Worm (Caenorhabditis elegans) whole organism, young adult: ENCODE measurements around the gene bbln-1.

ENCODE experiments used
- B0035.1 ChIP-seq: sonication (generic microtip); optimal IDR thresholded peaks from 2 replicates; lab custom pipeline; 2016; ENCODE audit warnings: missing genetic modification characterization, mild to moderate bottlenecking, missing compliant biosample characterization, missing genotype, missing genetic modification reagents
- B0261.1 ChIP-seq: sonication (generic microtip); optimal IDR thresholded peaks from 2 replicates; lab custom pipeline; 2016; ENCODE audit warnings: mild to moderate bottlenecking, missing genetic modification characterization, moderate library complexity, missing compliant biosample characterization
- C17E4.6 ChIP-seq: fragments of 200-800 bp; sonication (Bioruptor generic); IDR thresholded peaks from 2 replicates; pipeline ENCODE4 v1.3.6; 2022; ENCODE audit warnings: missing genetic modification reagents, missing genetic modification characterization, missing compliant biosample characterization
- F10E7.11 ChIP-seq: sonication (generic microtip); optimal IDR thresholded peaks from 2 replicates; lab custom pipeline; 2017; ENCODE audit warnings: mild to moderate bottlenecking, missing genetic modification characterization, moderate library complexity, missing compliant biosample characterization
- F22D6.2 ChIP-seq: sonication (generic microtip); optimal IDR thresholded peaks from 2 replicates; lab custom pipeline; 2016; ENCODE audit warnings: mild to moderate bottlenecking, missing genetic modification characterization, missing compliant biosample characterization
- K12H6.12 ChIP-seq: fragments of 200-800 bp; sonication (Bioruptor generic); optimal IDR thresholded peaks from 2 replicates; lab custom pipeline; 2018; ENCODE audit warnings: mild to moderate bottlenecking, missing genetic modification characterization, missing compliant biosample characterization
- T07F8.4 ChIP-seq: sonication (generic microtip); optimal IDR thresholded peaks from 2 replicates; lab custom pipeline; 2016; ENCODE audit warnings: mild to moderate bottlenecking, missing genetic modification characterization, moderate library complexity, missing compliant biosample characterization
- Y53G8AR.9 ChIP-seq: fragments of 200-800 bp; sonication (Bioruptor generic); conservative IDR thresholded peaks from 2 replicates; pipeline ENCODE4 v1.3.6; 2022; ENCODE audit warnings: missing genetic modification reagents, missing genetic modification characterization, missing compliant biosample characterization
- Y67H2A.10 ChIP-seq: fragments of 200-800 bp; sonication (Bioruptor generic); conservative IDR thresholded peaks from 2 replicates; pipeline ENCODE4 v1.3.6; 2022; ENCODE audit warnings: missing genetic modification reagents, missing genetic modification characterization, missing compliant biosample characterization
- aptf-2 ChIP-seq: fragments of 200-800 bp; sonication (Bioruptor generic); conservative IDR thresholded peaks from 2 replicates; pipeline ENCODE4 v1.3.6; 2022; ENCODE audit warnings: missing genetic modification reagents, missing genetic modification characterization, missing compliant biosample characterization
- atf-7 ChIP-seq: sonication (generic microtip); optimal IDR thresholded peaks from 2 replicates; lab custom pipeline; 2017; ENCODE audit warnings: mild to moderate bottlenecking, missing genetic modification characterization, missing compliant biosample characterization
- athp-1 ChIP-seq: sonication (generic microtip); optimal IDR thresholded peaks from 2 replicates; lab custom pipeline; 2017; ENCODE audit warnings: mild to moderate bottlenecking, missing genetic modification characterization, missing compliant biosample characterization
- bed-2 ChIP-seq: fragments of 200-800 bp; sonication (Bioruptor generic); IDR thresholded peaks from 2 replicates; pipeline ENCODE4 v1.3.6; 2022; ENCODE audit warnings: missing genetic modification reagents, missing genetic modification characterization, missing compliant biosample characterization
- ccch-3 ChIP-seq: fragments of 200-800 bp; sonication (Bioruptor generic); optimal IDR thresholded peaks from 2 replicates; lab custom pipeline; 2018; ENCODE audit warnings: mild to moderate bottlenecking, missing genetic modification characterization, missing compliant biosample characterization
- cebp-1 ChIP-seq, 2 experiments: fragments of 200-800 bp in 1 of 2; sonication (Bioruptor generic) in 1 of 2; sonication (generic microtip) in 1 of 2; IDR thresholded peaks in 1 of 2; optimal IDR thresholded peaks in 1 of 2; 2 replicates each; pipeline versions ENCODE4 v1.3.6 to Lab custom; 2017 to 2022; ENCODE audit warnings: missing compliant biosample characterization in 2 of 2, missing genetic modification characterization in 2 of 2, mild to moderate bottlenecking in 1 of 2, missing genetic modification reagents in 1 of 2, moderate library complexity in 1 of 2
- ceh-40 ChIP-seq: fragments of 200-800 bp; sonication (Bioruptor generic); IDR thresholded peaks from 2 replicates; pipeline ENCODE4 v1.3.6; 2022; ENCODE audit warnings: missing genetic modification characterization, missing compliant biosample characterization
- dpff-1 ChIP-seq: sonication (generic microtip); optimal IDR thresholded peaks from 2 replicates; lab custom pipeline; 2017; ENCODE audit warnings: mild to moderate bottlenecking, missing genetic modification characterization, missing compliant biosample characterization
- dpl-1 ChIP-seq: fragments of 150-350 bp; optimal IDR thresholded peaks from 2 replicates; lab custom pipeline; 2014; ENCODE audit warnings: missing biosample characterization, missing genetic modification reagents, missing genetic modification characterization
- egl-18 ChIP-seq: fragments of 200-800 bp; sonication (Bioruptor generic); IDR thresholded peaks from 2 replicates; pipeline ENCODE4 v1.3.6; 2022; ENCODE audit warnings: missing genetic modification reagents, missing genetic modification characterization, missing compliant biosample characterization
- ekl-4 ChIP-seq: fragments of 200-800 bp; sonication (Bioruptor generic); IDR thresholded peaks from 2 replicates; pipeline ENCODE4 v1.3.6; 2022; ENCODE audit warnings: missing genetic modification reagents, missing genetic modification characterization, missing compliant biosample characterization
- lag-1 ChIP-seq: fragments of 200-800 bp; sonication (Bioruptor generic); IDR thresholded peaks from 2 replicates; pipeline ENCODE4 v1.3.6; 2022; ENCODE audit warnings: missing genetic modification reagents, missing genetic modification characterization, missing compliant biosample characterization
- let-526 ChIP-seq: fragments of 200-800 bp; sonication (Bioruptor generic); IDR thresholded peaks from 2 replicates; pipeline ENCODE4 v1.3.6; 2022; ENCODE audit warnings: missing genetic modification reagents, missing genetic modification characterization, missing compliant biosample characterization
- lin-40 ChIP-seq: sonication (generic microtip); optimal IDR thresholded peaks from 2 replicates; lab custom pipeline; 2016; ENCODE audit warnings: missing genetic modification characterization, mild to moderate bottlenecking, missing compliant biosample characterization, missing genotype, missing genetic modification reagents
- lin-54 ChIP-seq: fragments of 200-800 bp; sonication (Bioruptor generic); optimal IDR thresholded peaks from 2 replicates; lab custom pipeline; 2018; ENCODE audit warnings: mild to moderate bottlenecking, missing genetic modification characterization, missing compliant biosample characterization
- nfya-2 ChIP-seq: fragments of 200-800 bp; sonication (Bioruptor generic); IDR thresholded peaks from 2 replicates; pipeline ENCODE4 v1.3.6; 2022; ENCODE audit warnings: missing genetic modification reagents, missing genetic modification characterization, missing compliant biosample characterization
- nfyb-1 ChIP-seq: fragments of 200-800 bp; sonication (Bioruptor generic); IDR thresholded peaks from 2 replicates; pipeline ENCODE4 v1.3.6; 2022; ENCODE audit warnings: missing genetic modification reagents, missing genetic modification characterization, missing compliant biosample characterization
- nhr-120 ChIP-seq: fragments of 200-800 bp; sonication (Bioruptor generic); IDR thresholded peaks from 2 replicates; pipeline ENCODE4 v1.3.6; 2022; ENCODE audit warnings: missing genetic modification characterization, missing compliant biosample characterization
- nhr-80 ChIP-seq: sonication (generic microtip); optimal IDR thresholded peaks from 2 replicates; lab custom pipeline; 2016; ENCODE audit warnings: missing genetic modification characterization, missing compliant biosample characterization
- pha-4 ChIP-seq: fragments of 150-350 bp; sonication (generic microtip); optimal IDR thresholded peaks from 2 replicates; lab custom pipeline; 2014; ENCODE audit warnings: missing biosample characterization, missing genetic modification reagents, missing genetic modification characterization
- rcor-1 ChIP-seq: fragments of 200-800 bp; sonication (Bioruptor generic); IDR thresholded peaks from 2 replicates; pipeline ENCODE4 v1.3.6; 2022; ENCODE audit warnings: missing genetic modification reagents, missing genetic modification characterization, missing compliant biosample characterization
- repo-1 ChIP-seq: sonication (generic microtip); optimal IDR thresholded peaks from 2 replicates; lab custom pipeline; 2017; ENCODE audit warnings: mild to moderate bottlenecking, missing genetic modification characterization, missing compliant biosample characterization
- sdz-38 ChIP-seq: sonication (generic microtip); optimal IDR thresholded peaks from 2 replicates; lab custom pipeline; 2016; ENCODE audit warnings: missing genotype, missing genetic modification characterization, missing compliant biosample characterization
- snpc-1.1 ChIP-seq: sonication (generic microtip); optimal IDR thresholded peaks from 2 replicates; lab custom pipeline; 2017; ENCODE audit warnings: missing genetic modification characterization, mild to moderate bottlenecking, missing compliant biosample characterization, antibody characterized with exemption, moderate library complexity, missing genotype, missing genetic modification reagents; ENCODE audit not compliant: insufficient read depth
- snpc-1.3 ChIP-seq: sonication (generic microtip); optimal IDR thresholded peaks from 2 replicates; lab custom pipeline; 2017; ENCODE audit warnings: missing genetic modification characterization, mild to moderate bottlenecking, missing compliant biosample characterization, antibody characterized with exemption, moderate library complexity, missing genotype, missing genetic modification reagents; ENCODE audit not compliant: insufficient read depth
- snpc-3.4 ChIP-seq: sonication (generic microtip); optimal IDR thresholded peaks from 2 replicates; lab custom pipeline; 2017; ENCODE audit warnings: missing genetic modification characterization, mild to moderate bottlenecking, missing compliant biosample characterization, antibody characterized with exemption, moderate library complexity, missing genotype, missing genetic modification reagents
- tlf-1 ChIP-seq: fragments of 200-800 bp; sonication (Bioruptor generic); optimal IDR thresholded peaks from 2 replicates; lab custom pipeline; 2018; ENCODE audit warnings: mild to moderate bottlenecking, missing genetic modification characterization, missing compliant biosample characterization
- zim-3 ChIP-seq: sonication (generic microtip); optimal IDR thresholded peaks from 2 replicates; lab custom pipeline; 2017; ENCODE audit warnings: mild to moderate bottlenecking, missing genetic modification characterization, moderate library complexity, missing compliant biosample characterization
- ztf-25 ChIP-seq: fragments of 200-800 bp; sonication (Bioruptor generic); IDR thresholded peaks from 2 replicates; pipeline ENCODE4 v1.3.6; 2022; ENCODE audit warnings: missing genetic modification reagents, missing genetic modification characterization, missing compliant biosample characterization
- ztf-28 ChIP-seq: fragments of 200-800 bp; sonication (Bioruptor generic); IDR thresholded peaks from 2 replicates; pipeline ENCODE4 v1.3.6; 2022; ENCODE audit warnings: missing genetic modification reagents, missing genetic modification characterization, missing compliant biosample characterization
- ztf-3 ChIP-seq: fragments of 200-800 bp; sonication (Bioruptor generic); optimal IDR thresholded peaks from 2 replicates; lab custom pipeline; 2018; ENCODE audit warnings: mild to moderate bottlenecking, missing genetic modification characterization, missing compliant biosample characterization

Gene bbln-1

DNA sequence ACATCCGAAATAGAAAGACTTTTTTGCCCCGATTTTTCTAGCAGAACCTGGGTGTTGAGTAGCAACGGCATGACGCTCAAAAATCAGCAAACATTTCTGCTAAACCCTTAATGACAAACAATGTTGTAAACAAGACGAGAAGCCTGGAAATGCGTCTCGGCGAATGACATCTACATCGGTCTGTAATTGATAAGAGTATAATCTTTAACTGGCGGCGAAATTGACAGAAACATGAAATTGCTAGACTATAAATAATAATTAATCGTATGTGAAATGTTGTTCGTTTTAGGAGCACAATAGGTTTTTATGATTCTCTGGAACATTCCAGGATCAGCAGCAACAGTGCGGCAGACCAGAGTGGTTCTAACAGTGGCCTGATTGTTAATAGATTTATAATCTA, 10.6 kb downstream of the bbln-1 start:
- TF ChIP-seq Y67H2A.10 (GFP tag; lab: Robert Waterston, UW) (no peak), F10E7.11 (no peak), Y53G8AR.9 (GFP tag; lab: Robert Waterston, UW) (no peak), nhr-80 (peak; percentile 9), athp-1 (no peak)

DNA sequence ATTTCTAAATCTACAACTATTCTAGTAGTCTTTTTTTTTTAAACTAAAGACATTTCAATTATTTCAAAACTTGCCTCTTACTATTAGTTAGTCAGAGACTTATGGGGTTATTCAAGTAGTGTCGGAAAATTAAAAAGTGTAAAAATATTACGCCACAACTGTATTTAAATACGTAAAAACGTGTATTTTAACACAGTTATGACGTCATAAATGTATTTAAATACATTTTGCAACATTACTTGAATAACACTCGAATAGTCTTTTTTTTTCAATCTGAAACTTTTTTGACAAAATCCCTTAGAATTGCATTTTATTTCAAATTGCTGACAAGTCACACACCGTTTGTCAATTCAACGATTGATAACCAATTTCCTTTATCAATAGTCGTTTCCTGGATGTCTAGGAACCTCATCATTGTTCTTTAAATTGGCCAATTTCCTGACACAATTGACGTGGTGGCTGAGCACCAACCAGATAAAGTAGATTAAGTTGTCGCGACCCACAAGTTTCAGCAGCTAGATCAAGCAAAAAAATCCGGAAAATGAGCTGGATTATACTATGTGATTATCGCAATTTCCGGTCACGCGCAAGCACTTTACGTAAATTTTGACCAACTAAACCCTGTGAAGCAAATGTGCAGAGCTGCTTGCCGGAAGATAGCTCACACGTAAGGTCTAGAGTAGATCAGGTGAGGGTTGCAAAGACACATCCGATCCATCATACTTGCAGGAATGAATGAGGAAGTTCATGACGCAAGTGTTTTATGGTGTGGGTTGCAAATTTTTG, 12.6 kb downstream of the bbln-1 start:
- TF ChIP-seq nhr-120 (GFP tag; lab: Robert Waterston, UW) (no peak), aptf-2 (no peak), lin-54 (GFP tag; lab: Kevin White, UChicago) (no peak), lag-1 (no peak), zim-3 (no peak)

DNA sequence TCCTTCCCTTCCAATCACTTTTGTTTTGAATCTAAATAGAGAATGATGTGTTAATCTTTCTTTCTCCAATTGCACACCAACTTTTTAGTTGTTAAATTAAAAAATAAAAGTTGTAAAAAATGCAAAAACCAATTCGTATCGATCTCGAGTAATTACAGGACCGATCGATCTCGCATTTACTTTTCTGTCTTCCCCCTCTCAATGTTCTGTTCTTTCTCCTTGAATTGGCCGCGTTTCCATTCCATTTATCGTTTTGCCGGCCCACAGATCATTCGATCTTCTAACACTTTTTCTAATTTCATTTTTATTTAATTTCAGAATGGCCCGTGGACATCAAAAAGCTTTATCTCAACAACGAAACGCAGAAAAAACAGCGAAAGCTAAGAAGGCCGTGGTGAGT, 17.1 kb downstream of the bbln-1 start, which contains the start of gene K10B3.1:
Gene K10B3.1, plus strand, starts transcription at position 301 of the 400 bp plus-strand sequence.
- TF ChIP-seq sdz-38 (tag; lab: Kevin White, UChicago): no peak
- TF ChIP-seq nfya-2 (GFP tag; lab: Robert Waterston, UW): no peak
- no peak for TF ChIP-seq egl-18 (GFP tag; lab: Robert Waterston, UW)
- no peak for TF ChIP-seq ekl-4 (GFP tag; lab: Robert Waterston, UW)
- TF ChIP-seq let-526 (GFP tag; lab: Robert Waterston, UW): no peak
- no peak for TF ChIP-seq dpl-1 (GFP tag; lab: Kevin White, UChicago)
- no peak for TF ChIP-seq ztf-25 (GFP tag; lab: Robert Waterston, UW)
- TF ChIP-seq ztf-3 (GFP tag; lab: Kevin White, UChicago): no peak
- no peak for TF ChIP-seq T07F8.4 (tag; lab: Kevin White, UChicago)
- no peak for TF ChIP-seq repo-1 (tag; lab: Kevin White, UChicago)
- no peak for TF ChIP-seq K12H6.12 (tag; lab: Kevin White, UChicago)
- TF ChIP-seq B0035.1 (tag; lab: Kevin White, UChicago): no peak
- no peak for TF ChIP-seq lag-1
- no peak for TF ChIP-seq nfyb-1 (GFP tag; lab: Robert Waterston, UW)

DNA sequence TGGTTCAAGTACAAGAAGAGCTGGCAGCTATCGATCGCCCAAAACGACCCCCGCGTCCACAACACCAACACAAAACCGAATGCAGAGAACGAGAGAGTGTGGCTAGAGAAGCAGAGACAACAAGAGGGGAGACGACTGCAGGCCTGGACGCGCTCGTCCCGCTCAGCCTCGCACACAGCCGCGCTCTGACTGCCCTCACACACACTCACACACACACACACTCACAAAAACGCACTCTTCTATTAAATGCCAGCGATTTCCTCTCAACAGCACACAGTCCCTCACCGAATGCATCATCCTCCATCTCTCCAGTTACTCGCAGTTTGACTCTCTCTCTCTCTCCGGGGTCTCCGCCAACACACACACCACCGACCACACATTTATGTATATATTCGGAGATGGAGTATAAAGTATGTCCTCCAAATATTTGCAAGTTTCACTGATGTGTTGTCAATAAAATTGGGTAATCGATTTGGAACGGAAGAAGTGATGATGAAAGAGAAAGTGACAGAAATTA, 24.6 kb downstream of the bbln-1 start:
- TF ChIP-seq snpc-1.3 (no peak), nhr-120 (GFP tag; lab: Robert Waterston, UW) (no peak), ekl-4 (GFP tag; lab: Robert Waterston, UW) (peak; percentile 73), lin-54 (GFP tag; lab: Kevin White, UChicago) (peak; percentile 54), F22D6.2 (peak; percentile 29), pha-4 (tag; lab: Kevin White, UChicago) (peak; percentile 94), rcor-1 (GFP tag; lab: Robert Waterston, UW) (peak; percentile 61; the same call in 1 of the 2 replicates), B0261.1 (tag; lab: Kevin White, UChicago) (peak; percentile 13), T07F8.4 (tag; lab: Kevin White, UChicago) (peak; percentile 67), repo-1 (tag; lab: Kevin White, UChicago) (peak; percentile 83), Y67H2A.10 (GFP tag; lab: Robert Waterston, UW) (0 out of 2 replicates have a peak, but pooled peaks have one; percentile 19), aptf-2 (no peak), ztf-28 (GFP tag; lab: Robert Waterston, UW) (no peak), lin-40 (peak; percentile 93), tlf-1 (peak; percentile 56), ceh-40 (GFP tag; lab: Robert Waterston, UW) (no peak), bed-2 (GFP tag; lab: Robert Waterston, UW) (peak; percentile 61; the same call in 1 of the 2 replicates), snpc-3.4 (tag; lab: Kevin White, UChicago) (peak; percentile 4), ccch-3 (GFP tag; lab: Kevin White, UChicago) (no peak), dpff-1 (tag; lab: Kevin White, UChicago) (no peak), snpc-1.1 (tag; lab: Kevin White, UChicago) (peak; percentile 23), atf-7 (tag; lab: Kevin White, UChicago) (peak; percentile 76), cebp-1 (GFP tag; IDR thresholded peaks at IDR 0.05; lab: Robert Waterston, UW) (peak; percentile 58; the same call in 1 of the 2 replicates), cebp-1 (tag; optimal IDR thresholded peaks at IDR 0.05; lab: Kevin White, UChicago) (peak; percentile 92), athp-1 (peak; percentile 33), C17E4.6 (GFP tag; lab: Robert Waterston, UW) (peak; percentile 72; the same call in 1 of the 2 replicates)
